Fruit fly (Drosophila melanogaster) whole organism, adult: Measurements from ENCODE around the gene NimB3.

ENCODE experiments used
- CG11617 ChIP-seq: fragments of 200-800 bp; sonication (Bioruptor generic); optimal IDR thresholded peaks from 2 replicates; lab custom pipeline; 2017; ENCODE audit warnings: mild to moderate bottlenecking, missing biosample characterization, missing genetic modification reagents, missing genetic modification characterization
- CG12768 ChIP-seq: fragments of 200-800 bp; sonication (Bioruptor generic); optimal IDR thresholded peaks from 2 replicates; lab custom pipeline; 2017; ENCODE audit warnings: missing biosample characterization, missing genetic modification characterization, mild to moderate bottlenecking, moderate library complexity, missing genetic modification reagents
- CG14711 ChIP-seq: fragments of 200-800 bp; sonication (Bioruptor generic); optimal IDR thresholded peaks from 2 replicates; lab custom pipeline; 2018; ENCODE audit warnings: missing biosample characterization, mild to moderate bottlenecking, missing genetic modification characterization, moderate library complexity
- CG1620 ChIP-seq: fragments of 200-800 bp; sonication (Bioruptor generic); optimal IDR thresholded peaks from 2 replicates; lab custom pipeline; 2016; ENCODE audit warnings: missing biosample characterization, missing genetic modification characterization
- CG33017 ChIP-seq: fragments of 200-800 bp; sonication (Bioruptor generic); optimal IDR thresholded peaks from 2 replicates; lab custom pipeline; 2018; ENCODE audit warnings: missing biosample characterization, mild to moderate bottlenecking, missing genetic modification characterization, moderate library complexity
- CG5204 ChIP-seq: fragments of 200-800 bp; sonication (Bioruptor generic); optimal IDR thresholded peaks from 2 replicates; lab custom pipeline; 2016; ENCODE audit warnings: missing biosample characterization, missing genetic modification characterization
- CG7045 ChIP-seq: fragments of 200-800 bp; sonication (Bioruptor generic); optimal IDR thresholded peaks from 2 replicates; lab custom pipeline; 2017; ENCODE audit warnings: missing biosample characterization, mild to moderate bottlenecking, missing genetic modification characterization
- CG7101 ChIP-seq: fragments of 200-800 bp; sonication (Bioruptor generic); optimal IDR thresholded peaks from 2 replicates; lab custom pipeline; 2018; ENCODE audit warnings: missing biosample characterization, mild to moderate bottlenecking, missing genetic modification characterization, moderate library complexity
- Clk ChIP-seq: fragments of 200-800 bp; sonication (Bioruptor generic); optimal IDR thresholded peaks from 2 replicates; lab custom pipeline; 2017; ENCODE audit warnings: missing biosample characterization, missing genetic modification characterization
- Crg-1 ChIP-seq: fragments of 200-800 bp; sonication (Bioruptor generic); optimal IDR thresholded peaks from 2 replicates; lab custom pipeline; 2016; ENCODE audit warnings: missing biosample characterization, missing genetic modification characterization
- Hr96 ChIP-seq: fragments of 200-800 bp; sonication (Bioruptor generic); optimal IDR thresholded peaks from 2 replicates; lab custom pipeline; 2016; ENCODE audit warnings: missing biosample characterization, missing genetic modification characterization
- Mnt ChIP-seq: fragments of 200-800 bp; sonication (Bioruptor generic); optimal IDR thresholded peaks from 2 replicates; lab custom pipeline; 2016; ENCODE audit warnings: missing biosample characterization, mild to moderate bottlenecking, missing genetic modification characterization
- bab1 ChIP-seq: fragments of 200-800 bp; sonication (Bioruptor generic); optimal IDR thresholded peaks from 3 replicates; lab custom pipeline; 2019; ENCODE audit warnings: missing biosample characterization, mild to moderate bottlenecking, missing genetic modification characterization, moderate library complexity
- cic ChIP-seq: fragments of 200-800 bp; sonication (Bioruptor generic); optimal IDR thresholded peaks from 2 replicates; lab custom pipeline; 2017; ENCODE audit warnings: missing biosample characterization, mild to moderate bottlenecking, missing genetic modification characterization, moderate library complexity
- cnc ChIP-seq, 2 experiments: fragments of >200 bp; optimal IDR thresholded peaks; 2 replicates each; lab custom pipeline; 2017
- kay ChIP-seq: fragments of 200-800 bp; sonication (Bioruptor generic); peaks from one replicate; lab custom pipeline; 2016; ENCODE audit warnings: missing biosample characterization, missing genetic modification characterization, borderline replicate concordance
- ovo ChIP-seq: fragments of 200-800 bp; sonication (Bioruptor generic); optimal IDR thresholded peaks from 2 replicates; lab custom pipeline; 2016; ENCODE audit warnings: missing biosample characterization, missing genetic modification characterization
- pad ChIP-seq: fragments of 200-800 bp; sonication (Bioruptor generic); optimal IDR thresholded peaks from 3 replicates; lab custom pipeline; 2017; ENCODE audit warnings: missing biosample characterization, missing genetic modification characterization, mild to moderate bottlenecking, moderate library complexity, missing genetic modification reagents
- tj ChIP-seq: fragments of 200-800 bp; sonication (Bioruptor generic); optimal IDR thresholded peaks from 3 replicates; lab custom pipeline; 2017; ENCODE audit warnings: missing biosample characterization, mild to moderate bottlenecking, missing genetic modification characterization, moderate library complexity
- toe ChIP-seq: fragments of 200-800 bp; sonication (Bioruptor generic); optimal IDR thresholded peaks from 2 replicates; lab custom pipeline; 2016; ENCODE audit warnings: missing biosample characterization, missing genetic modification characterization

Gene NimB3

dm6 chr2L:13955775-13956174, 12.0 kb downstream of the NimB3 start:
- TF ChIP-seq Crg-1 (GFP tag; lab: Kevin White, UChicago) (no peak), Clk (GFP tag; lab: Kevin White, UChicago) (no peak), cic (GFP tag; lab: Kevin White, UChicago) (no peak), CG1620 (GFP tag; lab: Kevin White, UChicago) (no peak), CG7101 (tag; lab: Kevin White, UChicago) (no peak), CG5204 (GFP tag; lab: Kevin White, UChicago) (no peak), ovo (GFP tag; lab: Kevin White, UChicago) (no peak), kay (GFP tag; lab: Kevin White, UChicago) (no peak), tj (GFP tag; lab: Kevin White, UChicago) (no peak), CG14711 (tag; lab: Kevin White, UChicago) (no peak), Hr96 (GFP tag; lab: Kevin White, UChicago) (no peak)

dm6 chr2L:13949789-13950188, 18.0 kb downstream of the NimB3 start:
- TF ChIP-seq ovo (GFP tag; lab: Kevin White, UChicago) (no peak), Clk (GFP tag; lab: Kevin White, UChicago) (no peak), CG12768 (GFP tag; lab: Kevin White, UChicago) (no peak), CG7045 (no peak), cnc (optimal IDR thresholded peaks at IDR 0.05; lab: Kevin White, UChicago) (no peak), CG14711 (tag; lab: Kevin White, UChicago) (no peak), CG1620 (GFP tag; lab: Kevin White, UChicago) (no peak), CG7101 (tag; lab: Kevin White, UChicago) (no peak), Mnt (no peak), CG5204 (GFP tag; lab: Kevin White, UChicago) (no peak), Crg-1 (GFP tag; lab: Kevin White, UChicago) (no peak), pad (GFP tag; lab: Kevin White, UChicago) (no peak), CG33017 (tag; lab: Kevin White, UChicago) (no peak), bab1 (GFP tag; lab: Kevin White, UChicago) (no peak), CG11617 (GFP tag; lab: Kevin White, UChicago) (no peak), toe (GFP tag; lab: Kevin White, UChicago) (no peak), cic (GFP tag; lab: Kevin White, UChicago) (no peak)

- TF ChIP-seq CG33017 (tag; lab: Kevin White, UChicago) = no peak
- TF ChIP-seq toe (GFP tag; lab: Kevin White, UChicago) = no peak
- no peak for TF ChIP-seq CG7045
- no peak for TF ChIP-seq tj (GFP tag; lab: Kevin White, UChicago)
- no peak for TF ChIP-seq cnc (optimal IDR thresholded peaks at IDR 0.05; lab: Kevin White, UChicago)
- TF ChIP-seq pad (GFP tag; lab: Kevin White, UChicago) = no peak
- TF ChIP-seq CG12768 (GFP tag; lab: Kevin White, UChicago) = no peak
- no peak for TF ChIP-seq Clk (GFP tag; lab: Kevin White, UChicago)
- no peak for TF ChIP-seq bab1 (GFP tag; lab: Kevin White, UChicago)
- no peak for TF ChIP-seq Mnt
- no peak for TF ChIP-seq cic (GFP tag; lab: Kevin White, UChicago)
Observed at dm6 chr2L:13947476-13947875, 20.3 kb downstream of the NimB3 start, which contains the start of gene Vajk3. TSS of gene Vajk3 (minus strand) at chr2L:13947476.

dm6 chr2L:13934542-13935065, 33.2 kb downstream of the NimB3 start, which contains the start of gene Vajk2:
TSS of gene Vajk2 (minus strand) at chr2L:13934692.
- TF ChIP-seq Crg-1 (GFP tag; lab: Kevin White, UChicago) (no peak), cnc (optimal IDR thresholded peaks at IDR 0.05; lab: Kevin White, UChicago) (no peak), CG14711 (tag; lab: Kevin White, UChicago) (no peak), toe (GFP tag; lab: Kevin White, UChicago) (no peak), cic (GFP tag; lab: Kevin White, UChicago) (no peak), CG1620 (GFP tag; lab: Kevin White, UChicago) (no peak), CG5204 (GFP tag; lab: Kevin White, UChicago) (no peak), CG33017 (tag; lab: Kevin White, UChicago) (no peak), Clk (GFP tag; lab: Kevin White, UChicago) (no peak), CG12768 (GFP tag; lab: Kevin White, UChicago) (no peak)

- peak; percentile 16 for TF ChIP-seq CG14711 (tag; lab: Kevin White, UChicago)
- TF ChIP-seq CG12768 (GFP tag; lab: Kevin White, UChicago) = no peak
- TF ChIP-seq CG7101 (tag; lab: Kevin White, UChicago) = peak; percentile 6
- TF ChIP-seq CG33017 (tag; lab: Kevin White, UChicago) = peak; percentile 23
Observed at dm6 chr2L:13931318-13931717, 36.5 kb downstream of the NimB3 start, which contains the start of gene CG42711. TSS of gene CG42711 (minus strand) at chr2L:13931362.

- TF ChIP-seq CG5204 (GFP tag; lab: Kevin White, UChicago) = no peak
- TF ChIP-seq Clk (GFP tag; lab: Kevin White, UChicago) = no peak
- TF ChIP-seq CG14711 (tag; lab: Kevin White, UChicago) = no peak
- no peak for TF ChIP-seq toe (GFP tag; lab: Kevin White, UChicago)
- no peak for TF ChIP-seq tj (GFP tag; lab: Kevin White, UChicago)
- TF ChIP-seq ovo (GFP tag; lab: Kevin White, UChicago) = no peak
- no peak for TF ChIP-seq CG1620 (GFP tag; lab: Kevin White, UChicago)
- no peak for TF ChIP-seq CG7045
- no peak for TF ChIP-seq pad (GFP tag; lab: Kevin White, UChicago)
- no peak for TF ChIP-seq CG11617 (GFP tag; lab: Kevin White, UChicago)
- TF ChIP-seq bab1 (GFP tag; lab: Kevin White, UChicago) = no peak
- TF ChIP-seq cic (GFP tag; lab: Kevin White, UChicago) = no peak
- no peak for TF ChIP-seq CG33017 (tag; lab: Kevin White, UChicago)
- no peak for TF ChIP-seq Hr96 (GFP tag; lab: Kevin White, UChicago)
- no peak for TF ChIP-seq Crg-1 (GFP tag; lab: Kevin White, UChicago)
- no peak for TF ChIP-seq kay (GFP tag; lab: Kevin White, UChicago)
- no peak for TF ChIP-seq Mnt
Observed at dm6 chr2L:13928461-13928860, 39.3 kb downstream of the NimB3 start.
